Worm (Caenorhabditis elegans) whole organism, late embryonic: ENCODE results near the gene srh-282.

ENCODE experiments used
- ceh-34 ChIP-seq: sonication (generic microtip); optimal IDR thresholded peaks from 2 replicates; lab custom pipeline; 2016; ENCODE audit warnings: mild to moderate bottlenecking, missing genetic modification characterization, missing compliant biosample characterization
- dmd-4 ChIP-seq: sonication (generic microtip); optimal IDR thresholded peaks from 2 replicates; lab custom pipeline; 2016; ENCODE audit warnings: borderline replicate concordance, missing genetic modification characterization, missing compliant biosample characterization
- fkh-10 ChIP-seq: fragments of 150-350 bp; optimal IDR thresholded peaks from 2 replicates; lab custom pipeline; 2014; ENCODE audit warnings: missing biosample characterization, missing genetic modification reagents, missing genetic modification characterization
- lin-11 ChIP-seq: fragments of 200-800 bp; sonication (Bioruptor generic); optimal IDR thresholded peaks from 2 replicates; lab custom pipeline; 2018; ENCODE audit warnings: mild to moderate bottlenecking, missing genetic modification characterization, missing compliant biosample characterization
- pag-3 ChIP-seq: sonication (generic microtip); optimal IDR thresholded peaks from 2 replicates; lab custom pipeline; 2016; ENCODE audit warnings: missing compliant biosample characterization, missing genetic modification characterization, borderline replicate concordance
- pha-4 ChIP-seq: fragments of 150-350 bp; optimal IDR thresholded peaks from 2 replicates; lab custom pipeline; 2018; ENCODE audit warnings: missing biosample characterization, missing genetic modification reagents, missing genetic modification characterization

DNA sequence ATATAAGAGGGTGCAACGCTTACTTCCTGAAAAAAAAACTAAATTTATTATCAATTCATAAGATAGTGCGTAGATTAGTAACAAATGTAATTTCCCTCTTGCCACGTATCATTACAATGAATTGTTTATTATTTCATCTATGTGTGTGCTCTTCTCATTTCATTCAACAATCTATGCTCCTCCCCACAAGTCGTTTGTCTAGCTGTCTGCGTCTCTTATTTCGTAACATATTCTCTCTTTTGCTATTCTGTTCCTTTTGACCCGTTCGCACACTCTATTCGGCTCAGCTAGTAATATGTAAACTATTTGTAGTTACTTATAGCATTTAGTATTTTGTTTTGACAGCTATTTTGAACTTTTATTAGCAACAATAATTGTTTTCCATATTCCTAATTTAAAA lies 8.8 kb upstream of the srh-282 start:
- TF ChIP-seq pha-4 (tag; lab: Kevin White, UChicago), result no peak
- no peak for TF ChIP-seq dmd-4
- TF ChIP-seq fkh-10 (GFP tag; lab: Kevin White, UChicago), result no peak
- no peak for TF ChIP-seq pag-3 (tag; lab: Kevin White, UChicago)
- no peak for TF ChIP-seq lin-11 (tag; lab: Kevin White, UChicago)
- no peak for TF ChIP-seq ceh-34 (tag; lab: Kevin White, UChicago)
